Worm (Caenorhabditis elegans) whole organism, L4 larva: Measurements from ENCODE around the gene ctl-3.

Experiments
- F10B5.3 ChIP-seq: sonication (generic microtip); optimal IDR thresholded peaks from 2 replicates; lab custom pipeline; 2016; ENCODE audit warnings: mild to moderate bottlenecking, missing genetic modification characterization, missing compliant biosample characterization
- F26F4.8 ChIP-seq: fragments of 200-800 bp; sonication (Bioruptor generic); conservative IDR thresholded peaks from 2 replicates; pipeline ENCODE4 v1.3.6; 2022; ENCODE audit warnings: missing genetic modification characterization, missing compliant biosample characterization
- F37D6.2 ChIP-seq: sonication (generic microtip); optimal IDR thresholded peaks from 2 replicates; lab custom pipeline; 2016; ENCODE audit warnings: mild to moderate bottlenecking, missing genetic modification characterization, missing compliant biosample characterization
- R02D3.7 ChIP-seq: fragments of 150-350 bp; sonication (generic microtip); optimal IDR thresholded peaks from 3 replicates; lab custom pipeline; 2014; ENCODE audit warnings: missing biosample characterization, missing genetic modification characterization
- T26A8.4 ChIP-seq: fragments of 200-800 bp; sonication (Bioruptor generic); IDR thresholded peaks from 2 replicates; pipeline ENCODE4 v1.3.6; 2022; ENCODE audit warnings: missing genetic modification characterization, missing compliant biosample characterization
- Y105C5A.15 ChIP-seq: fragments of 200-800 bp; sonication (Bioruptor generic); IDR thresholded peaks from 2 replicates; pipeline ENCODE4 v1.3.6; 2022; ENCODE audit warnings: missing genetic modification characterization, missing compliant biosample characterization
- Y48G9A.11 ChIP-seq: fragments of 200-800 bp; sonication (Bioruptor generic); IDR thresholded peaks from 2 replicates; pipeline ENCODE4 v1.3.6; 2022; ENCODE audit warnings: missing genetic modification reagents, missing genetic modification characterization, missing compliant biosample characterization
- Y5F2A.4 ChIP-seq: fragments of 200-800 bp; sonication (Bioruptor generic); optimal IDR thresholded peaks from 2 replicates; lab custom pipeline; 2018; ENCODE audit warnings: mild to moderate bottlenecking, missing genetic modification characterization, missing compliant biosample characterization
- ZK546.5 ChIP-seq, 2 experiments: sonication (generic microtip); optimal IDR thresholded peaks; 2 replicates each; lab custom pipeline; 2017; ENCODE audit warnings: missing biosample characterization in 2 of 2, missing genetic modification characterization in 2 of 2
- arid-1 ChIP-seq: fragments of 200-800 bp; sonication (Bioruptor generic); conservative IDR thresholded peaks from 2 replicates; pipeline ENCODE4 v1.3.6; 2022; ENCODE audit warnings: missing genetic modification reagents, missing genetic modification characterization, missing compliant biosample characterization
- ceh-20 ChIP-seq: fragments of 200-800 bp; sonication (Bioruptor generic); IDR thresholded peaks from 2 replicates; pipeline ENCODE4 v1.3.6; 2022; ENCODE audit warnings: missing genetic modification reagents, missing genetic modification characterization, missing compliant biosample characterization
- ceh-44 ChIP-seq: fragments of 200-800 bp; sonication (Bioruptor generic); IDR thresholded peaks from 2 replicates; pipeline ENCODE4 v1.3.6; 2022; ENCODE audit warnings: missing genetic modification reagents, missing genetic modification characterization, missing compliant biosample characterization
- ceh-62 ChIP-seq: sonication (generic microtip); optimal IDR thresholded peaks from 2 replicates; lab custom pipeline; 2017; ENCODE audit warnings: missing biosample characterization, missing genetic modification characterization
- ces-1 ChIP-seq: fragments of 150-350 bp; sonication (generic microtip); optimal IDR thresholded peaks from 4 replicates; lab custom pipeline; 2014; ENCODE audit warnings: missing biosample characterization, missing genetic modification reagents, missing genetic modification characterization
- ctbp-1 ChIP-seq: fragments of 200-800 bp; sonication (Bioruptor generic); IDR thresholded peaks from 2 replicates; pipeline ENCODE4 v1.3.6; 2022; ENCODE audit warnings: missing genetic modification reagents, missing genetic modification characterization, missing compliant biosample characterization
- daf-16 ChIP-seq, 3 experiments: sonication (generic microtip); optimal IDR thresholded peaks; 2 replicates each; lab custom pipeline; 2016 to 2017; ENCODE audit warnings: missing genetic modification characterization in 3 of 3, missing genetic modification reagents in 3 of 3, mild to moderate bottlenecking in 2 of 3, missing compliant biosample characterization in 2 of 3, missing biosample characterization in 1 of 3, moderate library complexity in 1 of 3
- duxl-1 ChIP-seq: sonication (generic microtip); optimal IDR thresholded peaks from 2 replicates; lab custom pipeline; 2016; ENCODE audit warnings: mild to moderate bottlenecking, missing genetic modification characterization, moderate library complexity, missing compliant biosample characterization; ENCODE audit not compliant: poor library complexity
- egl-43 ChIP-seq: fragments of 200-800 bp; sonication (Bioruptor generic); IDR thresholded peaks from 2 replicates; pipeline ENCODE4 v1.3.6; 2022; ENCODE audit warnings: missing genetic modification reagents, missing genetic modification characterization, missing compliant biosample characterization
- fkh-10 ChIP-seq: fragments of 150-350 bp; optimal IDR thresholded peaks from 2 replicates; lab custom pipeline; 2014; ENCODE audit warnings: missing biosample characterization, missing genetic modification reagents, missing genetic modification characterization
- fos-1 ChIP-seq: fragments of 150-350 bp; optimal IDR thresholded peaks from 2 replicates; lab custom pipeline; 2014; ENCODE audit warnings: missing biosample characterization, missing genetic modification characterization
- gei-8 ChIP-seq: fragments of 200-800 bp; sonication (Bioruptor generic); optimal IDR thresholded peaks from 2 replicates; lab custom pipeline; 2018; ENCODE audit warnings: mild to moderate bottlenecking, missing genetic modification characterization, missing compliant biosample characterization
- lim-7 ChIP-seq: fragments of 200-800 bp; sonication (Bioruptor generic); IDR thresholded peaks from 2 replicates; pipeline ENCODE4 v1.3.6; 2022; ENCODE audit warnings: missing genetic modification characterization, missing compliant biosample characterization
- lin-1 ChIP-seq: fragments of 200-800 bp; sonication (Bioruptor generic); IDR thresholded peaks from 2 replicates; pipeline ENCODE4 v1.3.6; 2022; ENCODE audit warnings: missing genetic modification reagents, missing genetic modification characterization, missing compliant biosample characterization
- lin-13 ChIP-seq: fragments of 150-350 bp; optimal IDR thresholded peaks from 2 replicates; lab custom pipeline; 2014; ENCODE audit warnings: missing biosample characterization, missing genetic modification reagents, missing genetic modification characterization
- lin-15B ChIP-seq: fragments of 150-350 bp; sonication (generic microtip); optimal IDR thresholded peaks from 3 replicates; lab custom pipeline; 2014; ENCODE audit warnings: missing biosample characterization, missing genetic modification characterization
- lin-29 ChIP-seq: fragments of 200-800 bp; sonication (Bioruptor generic); IDR thresholded peaks from 2 replicates; pipeline ENCODE4 v1.3.6; 2022; ENCODE audit warnings: missing genetic modification reagents, missing genetic modification characterization, missing compliant biosample characterization
- lin-38 ChIP-seq: fragments of 200-800 bp; sonication (Bioruptor generic); IDR thresholded peaks from 2 replicates; pipeline ENCODE4 v1.3.6; 2022; ENCODE audit warnings: missing genetic modification reagents, missing genetic modification characterization, missing compliant biosample characterization
- lir-3 ChIP-seq: sonication (generic microtip); optimal IDR thresholded peaks from 2 replicates; lab custom pipeline; 2016; ENCODE audit warnings: mild to moderate bottlenecking, missing genetic modification characterization, missing compliant biosample characterization
- madf-5 ChIP-seq, 2 experiments: fragments of 200-800 bp; sonication (Bioruptor generic); IDR thresholded peaks; 2 replicates each; pipeline ENCODE4 v1.3.6; 2022; ENCODE audit warnings: missing compliant biosample characterization in 2 of 2, missing genetic modification characterization in 2 of 2
- madf-9 ChIP-seq: fragments of 200-800 bp; sonication (Bioruptor generic); conservative IDR thresholded peaks from 2 replicates; pipeline ENCODE4 v1.3.6; 2022; ENCODE audit warnings: missing genetic modification reagents, missing genetic modification characterization, missing compliant biosample characterization
- mep-1 ChIP-seq: fragments of 150-350 bp; sonication (generic microtip); optimal IDR thresholded peaks from 3 replicates; lab custom pipeline; 2014; ENCODE audit warnings: missing biosample characterization, missing genetic modification characterization
- mxl-2 ChIP-seq: fragments of 200-800 bp; sonication (Bioruptor generic); conservative IDR thresholded peaks from 2 replicates; pipeline ENCODE4 v1.3.6; 2022; ENCODE audit warnings: missing genetic modification reagents, missing genetic modification characterization, missing compliant biosample characterization
- nhr-111 ChIP-seq: fragments of 200-800 bp; sonication (Bioruptor generic); optimal IDR thresholded peaks from 2 replicates; lab custom pipeline; 2018; ENCODE audit warnings: mild to moderate bottlenecking, missing genetic modification characterization, missing compliant biosample characterization
- nhr-6 ChIP-seq: fragments of 150-350 bp; optimal IDR thresholded peaks from 2 replicates; lab custom pipeline; 2014; ENCODE audit warnings: missing biosample characterization, missing genetic modification characterization
- nhr-76 ChIP-seq: fragments of 150-350 bp; optimal IDR thresholded peaks from 2 replicates; lab custom pipeline; 2014; ENCODE audit warnings: missing biosample characterization, missing genetic modification characterization
- nhr-77 ChIP-seq: fragments of 150-350 bp; optimal IDR thresholded peaks from 2 replicates; lab custom pipeline; 2014; ENCODE audit warnings: missing biosample characterization, missing genetic modification characterization
- php-3 ChIP-seq: fragments of 200-800 bp; sonication (Bioruptor generic); IDR thresholded peaks from 2 replicates; pipeline ENCODE4 v1.3.6; 2022; ENCODE audit warnings: missing genetic modification reagents, missing genetic modification characterization, missing compliant biosample characterization
- pqm-1 ChIP-seq: sonication (generic microtip); optimal IDR thresholded peaks from 2 replicates; lab custom pipeline; 2017; ENCODE audit warnings: missing biosample characterization, missing genetic modification characterization
- rbr-2 ChIP-seq: sonication (generic microtip); optimal IDR thresholded peaks from 2 replicates; lab custom pipeline; 2016; ENCODE audit warnings: missing genotype, missing genetic modification characterization, missing compliant biosample characterization
- sdz-12 ChIP-seq: fragments of 200-800 bp; sonication (Bioruptor generic); optimal IDR thresholded peaks from 2 replicates; lab custom pipeline; 2018; ENCODE audit warnings: mild to moderate bottlenecking, missing genetic modification characterization, missing compliant biosample characterization
- set-16 ChIP-seq: fragments of 200-800 bp; sonication (Bioruptor generic); IDR thresholded peaks from 2 replicates; pipeline ENCODE4 v1.3.6; 2022; ENCODE audit warnings: missing genetic modification reagents, missing genetic modification characterization, missing compliant biosample characterization
- skn-1 ChIP-seq: fragments of 150-350 bp; optimal IDR thresholded peaks from 2 replicates; lab custom pipeline; 2014; ENCODE audit warnings: missing biosample characterization, missing genetic modification characterization
- spr-1 ChIP-seq: sonication (generic microtip); optimal IDR thresholded peaks from 2 replicates; lab custom pipeline; 2016; ENCODE audit warnings: mild to moderate bottlenecking, missing genetic modification characterization, missing compliant biosample characterization
- tra-1 ChIP-seq: fragments of 200-800 bp; sonication (Bioruptor generic); IDR thresholded peaks from 2 replicates; pipeline ENCODE4 v1.3.6; 2022; ENCODE audit warnings: missing genetic modification reagents, missing genetic modification characterization, missing compliant biosample characterization
- unc-130 ChIP-seq: sonication (generic microtip); optimal IDR thresholded peaks from 2 replicates; lab custom pipeline; 2016; ENCODE audit warnings: missing genetic modification reagents, missing genetic modification characterization, missing compliant biosample characterization
- unc-39 ChIP-seq: sonication (generic microtip); optimal IDR thresholded peaks from 2 replicates; lab custom pipeline; 2017; ENCODE audit warnings: missing biosample characterization, missing genetic modification characterization
- vab-7 ChIP-seq: fragments of 200-800 bp; sonication (Bioruptor generic); IDR thresholded peaks from 2 replicates; pipeline ENCODE4 v1.3.6; 2022; ENCODE audit warnings: missing genetic modification reagents, missing genetic modification characterization, missing compliant biosample characterization
- zag-1 ChIP-seq: fragments of 150-350 bp; optimal IDR thresholded peaks from 2 replicates; lab custom pipeline; 2014; ENCODE audit warnings: missing biosample characterization, missing genetic modification characterization
- zfp-3 ChIP-seq: fragments of 200-800 bp; sonication (Bioruptor generic); conservative IDR thresholded peaks from 2 replicates; pipeline ENCODE4 v1.3.6; 2022; ENCODE audit warnings: missing genetic modification reagents, missing genetic modification characterization, missing compliant biosample characterization
- zip-2 ChIP-seq: fragments of 150-350 bp; optimal IDR thresholded peaks from 2 replicates; lab custom pipeline; 2014; ENCODE audit warnings: missing biosample characterization, missing genetic modification characterization
- ztf-7 ChIP-seq: fragments of 150-350 bp; optimal IDR thresholded peaks from 2 replicates; lab custom pipeline; 2014; ENCODE audit warnings: missing biosample characterization, missing genetic modification characterization

ctl-3 gene

ce11 chrII:14349356-14349923, 38.9 kb upstream of the ctl-3 start, which contains the start of the genes Y54G11A.17, lin-7 and elof-1 (continued):
- TF ChIP-seq ces-1 (GFP tag; lab: Kevin White, UChicago) (no peak), fkh-10 (GFP tag; lab: Kevin White, UChicago) (peak; percentile 78), daf-16 (GFP tag; optimal IDR thresholded peaks at IDR 0.05; lab: Kevin White, UChicago) (no peak), daf-16 (tag; optimal IDR thresholded peaks at IDR 0.05; lab: Kevin White, UChicago) (peak; percentile 81), php-3 (GFP tag; lab: Robert Waterston, UW) (0 out of 2 replicates have a peak, but pooled peaks have one; percentile 14), T26A8.4 (GFP tag; lab: Robert Waterston, UW) (peak; percentile 51; the same call in 1 of the 2 replicates), ctbp-1 (GFP tag; lab: Robert Waterston, UW) (0 out of 2 replicates have a peak, but pooled peaks have one; percentile 13), madf-5 (GFP tag; IDR thresholded peaks at IDR 0.05; lab: Robert Waterston, UW) (no peak), tra-1 (GFP tag; lab: Robert Waterston, UW) (no peak), lin-15B (no peak), lin-13 (peak; percentile 74), madf-9 (GFP tag; lab: Robert Waterston, UW) (no peak; the same call in 1 of the 2 replicates), ztf-7 (peak; percentile 74), unc-130 (GFP tag; lab: Kevin White, UChicago) (peak; percentile 73), F37D6.2 (tag; lab: Kevin White, UChicago) (peak; percentile 44), zag-1 (tag; lab: Kevin White, UChicago) (no peak), ceh-62 (tag; lab: Kevin White, UChicago) (no peak), arid-1 (GFP tag; lab: Robert Waterston, UW) (peak; percentile 71), mep-1 (tag; lab: Kevin White, UChicago) (peak; percentile 90), mxl-2 (no peak), fos-1 (tag; lab: Kevin White, UChicago) (no peak), F26F4.8 (GFP tag; lab: Robert Waterston, UW) (no peak), F10B5.3 (tag; lab: Kevin White, UChicago) (no peak), Y48G9A.11 (no peak), lin-38 (GFP tag; lab: Robert Waterston, UW) (peak; percentile 83), set-16 (no peak), gei-8 (GFP tag; lab: Kevin White, UChicago) (no peak), Y5F2A.4 (GFP tag; lab: Kevin White, UChicago) (no peak), lim-7 (GFP tag; lab: Robert Waterston, UW) (no peak), rbr-2 (tag; lab: Kevin White, UChicago) (peak; percentile 76), ceh-20 (GFP tag; lab: Robert Waterston, UW) (peak; percentile 57; the same call in 1 of the 2 replicates), nhr-111 (GFP tag; lab: Kevin White, UChicago) (no peak), zfp-3 (no peak), unc-39 (tag; lab: Kevin White, UChicago) (no peak), nhr-76 (tag; lab: Kevin White, UChicago) (no peak), Y105C5A.15 (no peak), egl-43 (GFP tag; lab: Robert Waterston, UW) (no peak), duxl-1 (tag; lab: Kevin White, UChicago) (peak; percentile 32), ceh-44 (GFP tag; lab: Robert Waterston, UW) (no peak), vab-7 (GFP tag; lab: Robert Waterston, UW) (peak; percentile 60; the same call in 1 of the 2 replicates), lin-1 (GFP tag; lab: Robert Waterston, UW) (0 out of 2 replicates have a peak, but pooled peaks have one; percentile 9), sdz-12 (GFP tag; lab: Kevin White, UChicago) (no peak), pqm-1 (tag; lab: Kevin White, UChicago) (no peak), nhr-77 (peak; percentile 97), R02D3.7 (tag; lab: Kevin White, UChicago) (no peak), nhr-6 (tag; lab: Kevin White, UChicago) (peak; percentile 83), ZK546.5 (tag; optimal IDR thresholded peaks at IDR 0.05; lab: Kevin White, UChicago) (peak; percentile 46 to 95), zip-2 (tag; lab: Kevin White, UChicago) (no peak), skn-1 (tag; lab: Kevin White, UChicago) (no peak), lir-3 (no peak), spr-1 (peak; percentile 17), lin-29 (GFP tag; lab: Robert Waterston, UW) (no peak)
